Worm (Caenorhabditis elegans) whole organism, midembryonic: ENCODE data around the gene sre-53.

Experiments used
- cog-1 ChIP-seq: sonication (generic microtip); optimal IDR thresholded peaks from 2 replicates; lab custom pipeline; 2016; ENCODE audit warnings: missing genetic modification characterization, missing compliant biosample characterization
- flt-1 ChIP-seq: fragments of 200-800 bp; sonication (Bioruptor generic); IDR thresholded peaks from 2 replicates; pipeline ENCODE4 v1.3.6; 2022; ENCODE audit warnings: missing genetic modification characterization, missing compliant biosample characterization
- klf-2 ChIP-seq: fragments of 200-800 bp; sonication (Bioruptor generic); conservative IDR thresholded peaks from 2 replicates; pipeline ENCODE4 v1.3.6; 2022; ENCODE audit warnings: missing genetic modification reagents, missing genetic modification characterization, missing compliant biosample characterization
- ref-1 ChIP-seq: fragments of 200-800 bp; sonication (Bioruptor generic); conservative IDR thresholded peaks from 2 replicates; pipeline ENCODE4 v1.3.6; 2022; ENCODE audit warnings: missing genetic modification reagents, missing genetic modification characterization, missing compliant biosample characterization
- tab-1 ChIP-seq: fragments of 200-800 bp; sonication (Bioruptor generic); IDR thresholded peaks from 2 replicates; pipeline ENCODE4 v1.3.6; 2022; ENCODE audit warnings: missing genetic modification characterization, missing compliant biosample characterization

DNA sequence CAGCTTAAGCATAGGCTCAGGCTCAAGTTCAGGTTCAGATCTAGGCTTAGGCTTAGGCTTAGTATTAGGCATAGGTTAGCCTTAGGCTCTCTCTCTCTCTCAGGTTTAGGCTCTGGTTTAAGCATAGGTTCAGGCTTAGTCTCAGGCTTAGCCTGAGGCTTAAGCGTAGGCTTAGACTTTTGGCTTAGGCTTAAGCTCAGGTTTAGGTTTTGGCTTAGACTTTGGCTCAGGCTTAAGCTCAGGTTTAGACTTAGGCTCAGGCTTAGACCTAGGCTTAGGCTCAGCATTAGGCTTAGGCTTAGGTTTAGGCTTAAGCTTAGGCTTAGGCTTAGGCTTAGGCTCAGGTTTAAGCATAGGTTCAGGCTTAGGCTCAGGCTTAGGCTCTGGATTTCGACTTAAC is 20.5 kb upstream of the sre-53 start:
- TF ChIP-seq ref-1 (no peak), cog-1 (no peak), klf-2 (no peak), tab-1 (no peak), flt-1 (GFP tag; lab: Robert Waterston, UW) (no peak)
